Fruit fly (Drosophila melanogaster): ENCODE data around the gene CG12768.

dm6 chr3L:22952703-22953102 lies 42.4 kb downstream of the CG12768 start:
- TF ChIP-seq CG17806 (tag; optimal IDR thresholded peaks at IDR 0.05), result no peak
- no peak for TF ChIP-seq EcR (GFP tag; optimal IDR thresholded peaks at IDR 0.05)
- TF ChIP-seq CG12605 (GFP tag; IDR thresholded peaks at IDR 0.05), result no peak

Data from whole organism, pupa.